Fruit fly (Drosophila melanogaster) whole organism, wandering third instar larva: ENCODE data around the gene Usp1.

Experiments used
- Abd-B ChIP-seq: fragments of >200 bp; optimal IDR thresholded peaks from 2 replicates; lab custom pipeline; 2017; ENCODE audit warnings: missing biosample characterization, missing genetic modification characterization
- CG32264 ChIP-seq: fragments of 200-800 bp; sonication (Bioruptor generic); optimal IDR thresholded peaks from 2 replicates; lab custom pipeline; 2016; ENCODE audit warnings: missing biosample characterization, missing genetic modification characterization
- CG9705 ChIP-seq: fragments of 200-800 bp; sonication (Bioruptor generic); optimal IDR thresholded peaks from 2 replicates; lab custom pipeline; 2018; ENCODE audit warnings: missing biosample characterization, mild to moderate bottlenecking, missing genetic modification characterization
- Dif ChIP-seq: fragments of 200-275, 200-300 bp; sonication (Bioruptor generic); optimal IDR thresholded peaks from 2 replicates; lab custom pipeline; 2018; ENCODE audit warnings: missing biosample characterization, missing genetic modification characterization; ENCODE audit not compliant: partially characterized antibody
- Hnf4 ChIP-seq: fragments of 200-800 bp; sonication (Bioruptor generic); optimal IDR thresholded peaks from 2 replicates; lab custom pipeline; 2016; ENCODE audit warnings: missing biosample characterization, mild to moderate bottlenecking, missing genetic modification characterization
- Hr78 ChIP-seq: fragments of >200 bp; optimal IDR thresholded peaks from 2 replicates; lab custom pipeline; 2017; ENCODE audit warnings: missing biosample characterization, missing genetic modification characterization
- Hr83 ChIP-seq: fragments of 200-300 bp; sonication (Bioruptor generic); optimal IDR thresholded peaks from 2 replicates; lab custom pipeline; 2016; ENCODE audit warnings: missing biosample characterization, mild to moderate bottlenecking, missing genetic modification characterization, moderate library complexity; ENCODE audit not compliant: poor library complexity, severe bottlenecking
- Mio ChIP-seq: sonication (Bioruptor generic); optimal IDR thresholded peaks from 2 replicates; lab custom pipeline; 2016; ENCODE audit warnings: missing biosample characterization, missing genetic modification characterization
- N ChIP-seq: fragments of >200 bp; optimal IDR thresholded peaks from 2 replicates; lab custom pipeline; 2018; ENCODE audit warnings: missing biosample characterization, missing external identifiers, missing genetic modification characterization
- OdsH ChIP-seq: fragments of 200-800 bp; sonication (Bioruptor generic); optimal IDR thresholded peaks from 2 replicates; lab custom pipeline; 2016; ENCODE audit warnings: missing biosample characterization, mild to moderate bottlenecking, missing genetic modification characterization
- Rel ChIP-seq, 2 experiments: fragments of 200-800 bp; sonication (Bioruptor generic) in 1 of 2; optimal IDR thresholded peaks; 2 replicates in 1 of 2; 3 replicates in 1 of 2; lab custom pipeline; 2016 to 2019; ENCODE audit warnings: mild to moderate bottlenecking in 2 of 2, missing biosample characterization in 2 of 2, missing genetic modification characterization in 2 of 2, moderate library complexity in 1 of 2
- Sp1 ChIP-seq: fragments of 200-800 bp; sonication (Bioruptor generic); optimal IDR thresholded peaks from 3 replicates; lab custom pipeline; 2019; ENCODE audit warnings: missing biosample characterization, mild to moderate bottlenecking, missing genetic modification characterization, moderate library complexity
- br ChIP-seq: fragments of 200-800 bp; sonication (Bioruptor generic); optimal IDR thresholded peaks from 2 replicates; lab custom pipeline; 2016; ENCODE audit warnings: missing biosample characterization, missing genetic modification characterization
- brk ChIP-seq: fragments of 200-800 bp; sonication (Bioruptor generic); optimal IDR thresholded peaks from 2 replicates; lab custom pipeline; 2016; ENCODE audit warnings: missing biosample characterization, mild to moderate bottlenecking, missing genetic modification characterization
- fru ChIP-seq: fragments of 200-800 bp; sonication (Bioruptor generic); optimal IDR thresholded peaks from 3 replicates; lab custom pipeline; 2016; ENCODE audit warnings: missing biosample characterization, mild to moderate bottlenecking, missing genetic modification characterization
- h ChIP-seq: fragments of 200-800 bp; sonication (Bioruptor generic); optimal IDR thresholded peaks from 3 replicates; lab custom pipeline; 2016; ENCODE audit warnings: missing biosample characterization, mild to moderate bottlenecking, missing genetic modification characterization
- jim ChIP-seq: fragments of 175-275, 200-325 bp; sonication (Bioruptor generic); optimal IDR thresholded peaks from 2 replicates; lab custom pipeline; 2016; ENCODE audit warnings: missing biosample characterization, mild to moderate bottlenecking, missing genetic modification characterization
- lola ChIP-seq: fragments of >200 bp; optimal IDR thresholded peaks from 2 replicates; lab custom pipeline; 2017; ENCODE audit warnings: missing biosample characterization, missing genetic modification characterization
- psq ChIP-seq: fragments of 200-800 bp; sonication (Bioruptor generic); optimal IDR thresholded peaks from 3 replicates; lab custom pipeline; 2017; ENCODE audit warnings: missing biosample characterization, mild to moderate bottlenecking, missing genetic modification characterization, moderate library complexity
- rgr ChIP-seq: fragments of 200-800 bp; sonication (Bioruptor generic); optimal IDR thresholded peaks from 3 replicates; lab custom pipeline; 2016; ENCODE audit warnings: missing biosample characterization, mild to moderate bottlenecking, missing genetic modification characterization
- sage ChIP-seq: fragments of 200-800 bp; sonication (Bioruptor generic); optimal IDR thresholded peaks from 2 replicates; lab custom pipeline; 2016; ENCODE audit warnings: missing biosample characterization, mild to moderate bottlenecking, missing genetic modification characterization
- sv ChIP-seq: fragments of 200-800 bp; sonication (Bioruptor generic); optimal IDR thresholded peaks from 3 replicates; lab custom pipeline; 2016; ENCODE audit warnings: missing biosample characterization, missing genetic modification characterization
- tai ChIP-seq: sonication (Bioruptor generic); optimal IDR thresholded peaks from 2 replicates; lab custom pipeline; 2016; ENCODE audit warnings: missing biosample characterization, missing genetic modification characterization
- woc ChIP-seq: sonication (Bioruptor generic); optimal IDR thresholded peaks from 2 replicates; lab custom pipeline; 2016; ENCODE audit warnings: missing biosample characterization, mild to moderate bottlenecking, missing genetic modification characterization

Gene Usp1

DNA sequence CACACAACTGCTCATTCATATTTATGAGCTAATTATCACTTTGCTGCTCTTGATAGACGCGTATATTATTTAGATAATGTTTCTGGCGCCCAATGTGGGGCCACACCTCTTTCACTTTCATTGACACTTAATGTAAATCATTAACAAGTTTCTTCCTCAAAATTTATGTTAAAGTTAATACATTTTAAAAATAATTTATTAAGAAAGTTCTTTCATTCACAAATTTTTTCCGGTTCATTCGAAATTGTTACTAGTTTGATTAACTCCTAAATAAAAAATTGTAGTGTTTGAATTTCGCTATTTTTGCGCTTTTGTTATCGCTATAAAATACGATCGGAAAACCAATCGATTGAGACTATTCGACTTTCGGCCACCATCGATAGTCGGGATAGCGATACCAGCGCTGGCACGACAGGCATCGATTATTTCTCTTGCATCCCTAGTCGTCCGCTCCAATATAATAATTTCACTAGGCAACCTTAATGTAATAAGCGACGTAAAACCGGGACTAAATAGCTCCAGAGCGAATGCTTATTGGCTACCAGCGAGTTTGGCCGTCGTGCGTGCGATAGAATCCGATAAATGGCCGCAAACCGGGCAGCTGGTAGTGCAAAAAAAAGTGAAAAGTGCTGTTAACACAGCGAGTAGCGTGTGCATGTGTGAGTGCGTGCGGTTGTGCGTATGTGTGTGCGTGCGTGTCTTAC, at the start of gene Usp1:
Gene Usp1 (plus strand): TSS at position 417 of the 704 bp plus-strand sequence.
- TF ChIP-seq h (peak; percentile 19), brk (GFP tag; lab: Kevin White, UChicago) (no peak), Hr83 (GFP tag; lab: Kevin White, UChicago) (peak; percentile 48), N (GFP tag; lab: Kevin White, UChicago) (peak; percentile 11), jim (no peak)

DNA sequence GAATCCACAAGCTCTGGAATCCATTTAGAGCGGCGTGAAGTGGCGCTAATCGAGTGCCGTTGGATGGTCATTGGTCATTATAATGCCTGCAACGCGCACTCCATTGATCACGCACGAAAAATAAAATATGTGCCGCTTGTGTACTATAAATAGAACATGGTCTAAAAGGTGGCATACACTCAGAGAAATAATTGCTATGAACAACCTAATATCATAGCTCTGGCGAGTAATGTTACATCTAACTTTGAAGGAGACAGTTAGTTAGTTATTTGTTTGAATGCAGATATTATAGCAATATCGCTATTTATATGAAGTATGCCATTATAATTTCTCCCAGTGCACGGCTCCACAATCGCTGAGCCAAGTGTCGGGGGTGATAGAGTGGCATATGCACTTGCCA, 38.0 kb upstream of the Usp1 start:
- TF ChIP-seq OdsH (no peak), woc (GFP tag; lab: Kevin White, UChicago) (no peak), br (no peak), CG32264 (GFP tag; lab: Kevin White, UChicago) (no peak), brk (GFP tag; lab: Kevin White, UChicago) (no peak), sv (GFP tag; lab: Kevin White, UChicago) (no peak), Hr78 (GFP tag; lab: Kevin White, UChicago) (no peak), Rel (GFP tag; optimal IDR thresholded peaks at IDR 0.05; lab: Kevin White, UChicago) (no peak), Rel (tag; optimal IDR thresholded peaks at IDR 0.05; lab: Kevin White, UChicago) (no peak), Dif (GFP tag; lab: Kevin White, UChicago) (no peak), psq (GFP tag; lab: Kevin White, UChicago) (no peak), Sp1 (GFP tag; lab: Kevin White, UChicago) (no peak), Hnf4 (GFP tag; lab: Kevin White, UChicago) (no peak), sage (GFP tag; lab: Kevin White, UChicago) (no peak), h (no peak)

DNA sequence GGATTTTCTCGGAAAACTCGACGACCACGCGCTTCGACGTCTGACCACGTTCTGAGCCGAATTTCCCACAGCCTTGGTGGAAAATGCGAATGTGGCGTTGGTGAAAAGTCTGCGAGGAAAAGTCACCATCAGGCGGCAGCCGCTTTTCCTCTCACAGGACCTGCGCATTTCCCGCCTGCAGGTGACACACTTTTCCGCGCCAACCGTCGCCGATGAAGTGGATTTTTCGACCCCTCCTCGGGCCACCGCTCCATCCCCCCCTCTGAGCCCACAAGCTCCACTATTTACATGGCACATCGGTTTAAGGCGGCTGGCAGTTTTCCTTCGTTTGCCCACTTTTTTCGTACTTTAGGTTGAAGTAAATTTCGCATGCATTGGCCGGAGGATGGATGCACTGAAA, 34.0 kb upstream of the Usp1 start, which contains the start of gene jus:
Gene jus (minus strand): TSS at position 38 of the 400 bp plus-strand sequence.
- TF ChIP-seq woc (GFP tag; lab: Kevin White, UChicago) (no peak), Mio (GFP tag; lab: Kevin White, UChicago) (no peak)

DNA sequence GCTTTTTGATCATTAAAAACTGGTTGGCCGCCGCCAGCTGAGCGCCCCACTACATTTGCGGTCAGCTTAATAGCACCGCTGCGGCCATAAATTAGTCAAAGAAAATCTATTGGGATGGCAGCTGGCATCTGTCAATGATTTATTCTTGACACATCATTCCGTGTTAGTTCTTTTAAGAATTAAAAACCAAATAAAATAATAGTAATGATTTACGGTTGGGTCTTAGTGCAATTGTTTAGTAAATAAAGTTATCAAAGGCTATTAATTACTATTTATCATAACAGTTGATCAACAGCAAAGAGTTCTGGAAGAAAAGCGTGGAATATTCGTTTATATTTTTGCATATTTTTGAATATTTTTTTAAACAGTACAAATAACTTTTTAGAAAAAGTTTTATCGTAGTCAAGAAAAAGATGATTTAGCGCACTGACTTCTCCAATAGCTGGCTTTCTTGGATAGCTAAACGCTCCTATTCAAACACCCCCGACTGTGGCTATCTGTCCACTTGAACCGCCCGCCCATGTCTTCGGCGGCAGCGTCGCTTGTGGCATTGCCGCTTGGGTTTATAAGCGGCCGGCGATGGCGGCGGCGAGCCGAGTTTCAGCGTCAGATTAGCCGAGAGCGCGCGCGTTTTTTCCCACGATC, 31.9 kb upstream of the Usp1 start, which contains the start of gene CG14515:
Gene CG14515 (plus strand): TSS at position 590 of the 645 bp plus-strand sequence.
- no peak for TF ChIP-seq Rel (GFP tag; optimal IDR thresholded peaks at IDR 0.05; lab: Kevin White, UChicago)
- TF ChIP-seq Rel (tag; optimal IDR thresholded peaks at IDR 0.05; lab: Kevin White, UChicago): no peak
- TF ChIP-seq lola (GFP tag; lab: Kevin White, UChicago): no peak
- TF ChIP-seq tai: no peak
- no peak for TF ChIP-seq rgr (GFP tag; lab: Kevin White, UChicago)
- no peak for TF ChIP-seq jim
- no peak for TF ChIP-seq Mio (GFP tag; lab: Kevin White, UChicago)
- no peak for TF ChIP-seq Abd-B (GFP tag; lab: Kevin White, UChicago)
- TF ChIP-seq psq (GFP tag; lab: Kevin White, UChicago): no peak
- TF ChIP-seq brk (GFP tag; lab: Kevin White, UChicago): no peak
- no peak for TF ChIP-seq Hr83 (GFP tag; lab: Kevin White, UChicago)
- no peak for TF ChIP-seq fru (GFP tag; lab: Kevin White, UChicago)
- TF ChIP-seq, all 38 proteins: peak for 0

DNA sequence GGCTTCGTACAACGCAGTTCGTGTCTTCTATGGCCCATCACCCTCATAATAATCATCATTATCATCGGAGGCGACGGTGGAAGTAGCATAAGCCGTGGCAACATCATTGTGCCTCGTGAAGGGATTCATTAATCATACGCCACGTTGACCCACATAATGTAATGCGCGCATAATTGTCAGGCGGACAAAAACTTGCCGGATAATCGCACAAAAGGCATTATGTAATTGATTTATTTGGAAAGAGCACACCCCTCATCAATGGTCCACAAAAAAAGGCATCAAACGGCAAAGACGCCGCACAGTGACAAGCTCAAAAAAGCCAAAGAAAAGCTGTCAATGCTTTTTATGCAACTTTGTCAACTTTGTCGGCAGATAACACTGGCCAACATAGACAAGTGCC, 30.7 kb upstream of the Usp1 start:
- TF ChIP-seq fru (GFP tag; lab: Kevin White, UChicago) (no peak), OdsH (no peak), Rel (GFP tag; optimal IDR thresholded peaks at IDR 0.05; lab: Kevin White, UChicago) (no peak), Rel (tag; optimal IDR thresholded peaks at IDR 0.05; lab: Kevin White, UChicago) (no peak), sv (GFP tag; lab: Kevin White, UChicago) (no peak), psq (GFP tag; lab: Kevin White, UChicago) (no peak), woc (GFP tag; lab: Kevin White, UChicago) (no peak), CG9705 (GFP tag; lab: Kevin White, UChicago) (no peak)
